Worm (Caenorhabditis elegans): ENCODE measurements around the gene del-6.

DNA sequence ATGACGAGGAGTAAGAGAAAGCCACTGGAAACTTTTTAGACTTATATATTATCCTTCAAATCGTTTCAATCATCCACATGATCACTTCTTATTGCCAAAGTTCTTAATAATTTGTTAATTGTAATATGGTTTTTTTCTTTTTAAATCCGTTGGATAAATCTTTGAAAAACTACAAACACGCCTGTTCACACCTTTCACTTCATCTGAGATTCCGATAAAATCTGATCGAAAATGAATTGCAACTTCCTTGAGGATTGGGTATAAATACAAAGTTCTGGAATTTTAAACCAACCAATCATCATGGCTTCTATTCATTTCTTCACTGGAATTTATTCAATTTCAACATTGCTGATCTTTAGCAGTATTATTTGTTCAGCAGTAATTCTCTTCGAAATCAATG lies 12.1 kb upstream of the del-6 start, which contains the start of gene col-152:
- TF ChIP-seq Y95B8A.8 (GFP tag; IDR thresholded peaks at IDR 0.05) (no peak), ztf-18 (tag; optimal IDR thresholded peaks at IDR 0.05) (no peak), F37B4.10 (GFP tag; IDR thresholded peaks at IDR 0.05) (no peak), lin-35 (GFP tag; optimal IDR thresholded peaks at IDR 0.05) (no peak), Y79H2A.3 (GFP tag; conservative IDR thresholded peaks at IDR 0.05) (no peak), aptf-3 (GFP tag; IDR thresholded peaks at IDR 0.05) (no peak), T26A5.8 (tag; optimal IDR thresholded peaks at IDR 0.05) (no peak), unc-62 (GFP tag; optimal IDR thresholded peaks at IDR 0.05) (no peak)
